Worm (Caenorhabditis elegans): ENCODE results near the gene str-138.

The str-138 gene

DNA sequence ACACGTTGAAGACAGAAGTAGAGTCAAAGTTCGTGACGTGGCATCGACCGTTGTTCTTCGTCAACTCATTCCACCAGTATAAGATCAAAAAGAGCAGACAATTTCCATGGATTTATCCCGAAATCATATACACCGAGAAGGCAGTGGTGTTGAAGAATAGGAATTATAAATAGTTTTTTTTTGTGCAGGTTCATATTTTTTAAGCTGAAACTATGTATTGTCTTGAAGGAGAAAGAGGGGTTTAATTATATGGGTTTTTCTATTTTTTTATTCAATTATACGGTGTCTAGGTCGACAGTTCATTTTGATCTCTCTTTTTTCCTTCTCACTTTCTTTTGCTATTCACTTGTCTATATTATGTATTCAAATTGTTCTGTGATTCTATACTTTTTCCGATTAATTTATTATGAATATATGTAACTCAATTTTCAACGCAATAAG, 19.4 kb upstream of the str-138 start:
- TF ChIP-seq lin-39 (tag; optimal IDR thresholded peaks at IDR 0.05) (no peak), nhr-12 (tag; optimal IDR thresholded peaks at IDR 0.05) (no peak), nhr-23 (tag; optimal IDR thresholded peaks at IDR 0.05) (peak; percentile 90), hmg-11 (tag; optimal IDR thresholded peaks at IDR 0.05) (no peak), fos-1 (tag; optimal IDR thresholded peaks at IDR 0.05) (peak; percentile 72), fkh-10 (GFP tag; optimal IDR thresholded peaks at IDR 0.05) (no peak), tbx-2 (tag; optimal IDR thresholded peaks at IDR 0.05) (peak; percentile 83), egl-27 (tag; optimal IDR thresholded peaks at IDR 0.05) (no peak), ztf-4 (tag; optimal IDR thresholded peaks at IDR 0.05) (no peak), skn-1 (tag; optimal IDR thresholded peaks at IDR 0.05) (no peak), jun-1 (tag; optimal IDR thresholded peaks at IDR 0.05) (no peak), nhr-237 (tag; optimal IDR thresholded peaks at IDR 0.05) (no peak), nfya-1 (tag; optimal IDR thresholded peaks at IDR 0.05; ENCODE audit: insufficient read depth) (no peak), pha-4 (tag; optimal IDR thresholded peaks at IDR 0.05) (no peak), unc-39 (tag; optimal IDR thresholded peaks at IDR 0.05) (no peak), mdl-1 (tag; optimal IDR thresholded peaks at IDR 0.05) (no peak), egl-5 (tag; optimal IDR thresholded peaks at IDR 0.05) (no peak), elt-3 (tag; optimal IDR thresholded peaks at IDR 0.05) (peak in 1 of 3 experiments; percentile 4), nhr-28 (tag; optimal IDR thresholded peaks at IDR 0.05) (peak; percentile 24), nhr-43 (tag; optimal IDR thresholded peaks at IDR 0.05; ENCODE audit: poor library complexity, severe bottlenecking) (peak; percentile 85), daf-12 (tag; optimal IDR thresholded peaks at IDR 0.05) (no peak), ceh-16 (tag; optimal IDR thresholded peaks at IDR 0.05) (peak; percentile 23), nhr-76 (tag; optimal IDR thresholded peaks at IDR 0.05) (no peak), lsy-12 (tag; optimal IDR thresholded peaks at IDR 0.05) (peak; percentile 37), lin-15B (tag; optimal IDR thresholded peaks at IDR 0.05) (no peak), unc-62 (GFP tag; optimal IDR thresholded peaks at IDR 0.05) (no peak), zag-1 (tag; optimal IDR thresholded peaks at IDR 0.05) (no peak)

ce11 chrV:8039606-8040005, 18.9 kb upstream of the str-138 start:
- peak; percentile 40 for TF ChIP-seq nhr-25 (tag; optimal IDR thresholded peaks at IDR 0.05)
- TF ChIP-seq ama-1 (optimal IDR thresholded peaks at IDR 0.05) = peak; percentile 86
- TF ChIP-seq nhr-23 (tag; optimal IDR thresholded peaks at IDR 0.05) = no peak

- TF ChIP-seq skn-1 (tag; optimal IDR thresholded peaks at IDR 0.05) (no peak), lsy-12 (tag; optimal IDR thresholded peaks at IDR 0.05) (peak; percentile 25), eor-1 (tag; optimal IDR thresholded peaks at IDR 0.05) (no peak), ama-1 (optimal IDR thresholded peaks at IDR 0.05) (peak; percentile 84), nhr-23 (tag; optimal IDR thresholded peaks at IDR 0.05) (peak; percentile 95), sea-2 (GFP tag; optimal IDR thresholded peaks at IDR 0.05) (no peak), aly-2 (tag; optimal IDR thresholded peaks at IDR 0.05) (no peak), elt-3 (tag; optimal IDR thresholded peaks at IDR 0.05) (peak in 1 of 3 experiments; percentile 13), nhr-11 (tag; optimal IDR thresholded peaks at IDR 0.05) (no peak), snpc-4 (tag; optimal IDR thresholded peaks at IDR 0.05) (no peak), egl-5 (tag; optimal IDR thresholded peaks at IDR 0.05) (no peak), tbx-2 (tag; optimal IDR thresholded peaks at IDR 0.05) (peak; percentile 4), nhr-25 (tag; optimal IDR thresholded peaks at IDR 0.05) (peak; percentile 64), nhr-43 (tag; optimal IDR thresholded peaks at IDR 0.05; ENCODE audit: poor library complexity, severe bottlenecking) (peak; percentile 94), fos-1 (tag; optimal IDR thresholded peaks at IDR 0.05) (peak; percentile 63), pqm-1 (tag; optimal IDR thresholded peaks at IDR 0.05) (no peak)
Measured at ce11 chrV:8040247-8041084, 18.0 kb upstream of the str-138 start.

DNA sequence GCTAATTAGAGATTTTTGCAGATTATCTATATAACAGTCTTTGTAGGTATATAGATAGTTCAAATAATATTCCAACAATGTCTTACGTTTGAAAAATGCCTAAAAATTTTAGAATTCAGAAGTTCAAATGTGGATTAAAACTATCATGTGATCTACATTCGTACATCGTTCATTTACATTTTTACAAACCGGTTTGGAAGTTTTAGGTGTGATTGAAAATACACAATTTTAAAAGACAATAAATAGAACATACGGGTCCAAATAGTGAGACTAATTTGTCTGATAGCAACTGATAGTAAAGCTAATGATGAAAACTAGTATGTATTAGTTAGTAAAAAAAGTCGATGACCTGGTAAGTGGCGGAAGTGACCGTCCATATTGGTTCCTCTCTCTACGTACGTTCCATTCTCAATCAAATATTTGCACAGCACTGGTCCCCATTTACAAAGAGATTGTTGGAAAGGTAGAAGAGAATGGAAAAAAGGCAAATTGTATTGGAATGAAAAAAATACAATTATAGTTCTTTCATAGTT, 17.1 kb upstream of the str-138 start:
- TF ChIP-seq lin-39 (tag; optimal IDR thresholded peaks at IDR 0.05) (no peak), elt-1 (tag; optimal IDR thresholded peaks at IDR 0.05) (no peak), ztf-4 (tag; optimal IDR thresholded peaks at IDR 0.05) (no peak), jun-1 (tag; optimal IDR thresholded peaks at IDR 0.05) (no peak), mdl-1 (tag; optimal IDR thresholded peaks at IDR 0.05) (no peak), fkh-10 (GFP tag; optimal IDR thresholded peaks at IDR 0.05) (no peak), elt-3 (tag; optimal IDR thresholded peaks at IDR 0.05) (no peak), zag-1 (tag; optimal IDR thresholded peaks at IDR 0.05) (no peak), ceh-9 (tag; optimal IDR thresholded peaks at IDR 0.05) (no peak), nhr-25 (tag; optimal IDR thresholded peaks at IDR 0.05) (no peak), nhr-11 (tag; optimal IDR thresholded peaks at IDR 0.05) (no peak), nhr-77 (tag; optimal IDR thresholded peaks at IDR 0.05) (no peak), nhr-237 (tag; optimal IDR thresholded peaks at IDR 0.05) (no peak), ztf-11 (tag; optimal IDR thresholded peaks at IDR 0.05) (no peak)

All from whole organism, L3 larva.